Worm (Caenorhabditis elegans): ENCODE measurements around the gene srab-14.

ce11 chrII:7499390-7499789 is at the start of gene srab-14:
- no peak for TF ChIP-seq nhr-237 (tag; optimal IDR thresholded peaks at IDR 0.05)
- no peak for TF ChIP-seq skn-1 (tag; optimal IDR thresholded peaks at IDR 0.05)
- TF ChIP-seq lin-39 (tag; optimal IDR thresholded peaks at IDR 0.05): no peak
- no peak for TF ChIP-seq zag-1 (tag; optimal IDR thresholded peaks at IDR 0.05)
- no peak for TF ChIP-seq pqm-1 (tag; optimal IDR thresholded peaks at IDR 0.05)
